Worm (Caenorhabditis elegans) whole organism, L4/young adult: ENCODE results near the gene srh-186.

Experiments used
- dao-5 ChIP-seq: sonication (generic microtip); optimal IDR thresholded peaks from 2 replicates; lab custom pipeline; 2016; ENCODE audit warnings: missing genotype, missing genetic modification characterization, moderate library complexity, missing compliant biosample characterization
- him-1 ChIP-seq: sonication (generic microtip); optimal IDR thresholded peaks from 2 replicates; lab custom pipeline; 2016; ENCODE audit warnings: missing genotype, missing genetic modification reagents, missing genetic modification characterization, missing compliant biosample characterization

ce11 chrV:15982733-15983344 is 27.2 kb downstream of the srh-186 start, which contains the start of the genes fbxa-99 and F36G9.13:
- TF ChIP-seq him-1 (no peak), dao-5 (no peak)
